Fruit fly (Drosophila melanogaster) whole organism, adult: ENCODE data around the gene Septin4.

Experiments used
- CG11617 ChIP-seq: fragments of 200-800 bp; sonication (Bioruptor generic); optimal IDR thresholded peaks from 2 replicates; lab custom pipeline; 2017; ENCODE audit warnings: mild to moderate bottlenecking, missing biosample characterization, missing genetic modification reagents, missing genetic modification characterization
- CG14711 ChIP-seq: fragments of 200-800 bp; sonication (Bioruptor generic); optimal IDR thresholded peaks from 2 replicates; lab custom pipeline; 2018; ENCODE audit warnings: missing biosample characterization, mild to moderate bottlenecking, missing genetic modification characterization, moderate library complexity
- CG1620 ChIP-seq: fragments of 200-800 bp; sonication (Bioruptor generic); optimal IDR thresholded peaks from 2 replicates; lab custom pipeline; 2016; ENCODE audit warnings: missing biosample characterization, missing genetic modification characterization
- CG33017 ChIP-seq: fragments of 200-800 bp; sonication (Bioruptor generic); optimal IDR thresholded peaks from 2 replicates; lab custom pipeline; 2018; ENCODE audit warnings: missing biosample characterization, mild to moderate bottlenecking, missing genetic modification characterization, moderate library complexity
- CG5204 ChIP-seq: fragments of 200-800 bp; sonication (Bioruptor generic); optimal IDR thresholded peaks from 2 replicates; lab custom pipeline; 2016; ENCODE audit warnings: missing biosample characterization, missing genetic modification characterization
- Crg-1 ChIP-seq: fragments of 200-800 bp; sonication (Bioruptor generic); optimal IDR thresholded peaks from 2 replicates; lab custom pipeline; 2016; ENCODE audit warnings: missing biosample characterization, missing genetic modification characterization
- cnc ChIP-seq, 2 experiments: fragments of >200 bp; optimal IDR thresholded peaks; 2 replicates each; lab custom pipeline; 2017
- kay ChIP-seq: fragments of 200-800 bp; sonication (Bioruptor generic); peaks from one replicate; lab custom pipeline; 2016; ENCODE audit warnings: missing biosample characterization, missing genetic modification characterization, borderline replicate concordance
- ovo ChIP-seq: fragments of 200-800 bp; sonication (Bioruptor generic); optimal IDR thresholded peaks from 2 replicates; lab custom pipeline; 2016; ENCODE audit warnings: missing biosample characterization, missing genetic modification characterization
- pad ChIP-seq: fragments of 200-800 bp; sonication (Bioruptor generic); optimal IDR thresholded peaks from 3 replicates; lab custom pipeline; 2017; ENCODE audit warnings: missing biosample characterization, missing genetic modification characterization, mild to moderate bottlenecking, moderate library complexity, missing genetic modification reagents

dm6 chrX:16736180-16736579, 41.2 kb upstream of the Septin4 start:
- no peak for TF ChIP-seq Crg-1
- no peak for TF ChIP-seq pad (GFP tag; lab: Kevin White, UChicago)
- TF ChIP-seq CG33017 (tag; lab: Kevin White, UChicago) = no peak
- TF ChIP-seq CG14711 (tag; lab: Kevin White, UChicago) = no peak
- no peak for TF ChIP-seq CG5204 (GFP tag; lab: Kevin White, UChicago)
- TF ChIP-seq kay (GFP tag; lab: Kevin White, UChicago) = no peak
- no peak for TF ChIP-seq CG1620
- no peak for TF ChIP-seq CG11617 (GFP tag; lab: Kevin White, UChicago)
- no peak for TF ChIP-seq ovo (GFP tag; lab: Kevin White, UChicago)
- no peak for TF ChIP-seq cnc (optimal IDR thresholded peaks at IDR 0.05; lab: Kevin White, UChicago)
